Fruit fly (Drosophila melanogaster): ENCODE data around the gene Apc2.

The Apc2 gene

dm6 chr3R:24188619-24189018 is 24.9 kb downstream of the Apc2 start, which contains the start of gene CG5515 (continued):
- peak; percentile 43 for TF ChIP-seq Six4 (GFP tag; optimal IDR thresholded peaks at IDR 0.05)
- TF ChIP-seq CG11456 (GFP tag; IDR thresholded peaks at IDR 0.05), result peak; percentile 70
- peak; percentile 86 for TF ChIP-seq PHDP (tag; optimal IDR thresholded peaks at IDR 0.05)
- peak; percentile 51 for TF ChIP-seq tio (GFP tag; optimal IDR thresholded peaks at IDR 0.05)
- no peak for TF ChIP-seq eve (GFP tag; optimal IDR thresholded peaks at IDR 0.05)
- peak; percentile 3 for TF ChIP-seq kni (GFP tag; optimal IDR thresholded peaks at IDR 0.05)
- TF ChIP-seq Scr (GFP tag; IDR thresholded peaks at IDR 0.05; ENCODE audit: partially characterized antibody), result peak; percentile 61
- TF ChIP-seq jing (GFP tag; optimal IDR thresholded peaks at IDR 0.05), result peak; percentile 52
- TF ChIP-seq CG10366 (GFP tag; IDR thresholded peaks at IDR 0.05), result peak; percentile 88
- TF ChIP-seq tgo (GFP tag; IDR thresholded peaks at IDR 0.05), result peak; percentile 83
- peak; percentile 9 for TF ChIP-seq CG7987 (GFP tag; optimal IDR thresholded peaks at IDR 0.05)
- no peak for TF ChIP-seq insv (GFP tag; optimal IDR thresholded peaks at IDR 0.05)
- TF ChIP-seq ERR (GFP tag; optimal IDR thresholded peaks at IDR 0.05), result no peak
- peak; percentile 91 for TF ChIP-seq CG3847 (GFP tag; IDR thresholded peaks at IDR 0.05)
- TF ChIP-seq dmrt99B (tag; optimal IDR thresholded peaks at IDR 0.05), result no peak
- 0 out of 2 replicates have a peak, but pooled peaks have one; percentile 7 for TF ChIP-seq CG10321 (GFP tag; IDR thresholded peaks at IDR 0.05)
- peak; percentile 71; the same call in 1 of the 2 replicates for TF ChIP-seq Nf-YA (GFP tag; IDR thresholded peaks at IDR 0.05)
- peak; percentile 75 to 77 for TF ChIP-seq Pdp1 (GFP tag; optimal IDR thresholded peaks at IDR 0.05)
- TF ChIP-seq sna (GFP tag; IDR thresholded peaks at IDR 0.05; ENCODE audit: partially characterized antibody), result peak; percentile 91
- TF ChIP-seq Hr3 (GFP tag; optimal IDR thresholded peaks at IDR 0.05), result peak; percentile 80
- peak; percentile 51 for TF ChIP-seq emc (GFP tag; optimal IDR thresholded peaks at IDR 0.05)
- TF ChIP-seq Drgx (GFP tag; IDR thresholded peaks at IDR 0.05), result peak; percentile 75
- peak; percentile 71 for TF ChIP-seq Max (GFP tag; optimal IDR thresholded peaks at IDR 0.05)
- TF ChIP-seq tup (GFP tag; optimal IDR thresholded peaks at IDR 0.05), result peak; percentile 31
- no peak for TF ChIP-seq yki (optimal IDR thresholded peaks at IDR 0.05)
- peak; percentile 45; the same call in 1 of the 3 replicates for TF ChIP-seq sr (GFP tag; IDR thresholded peaks at IDR 0.05)
- no peak for TF ChIP-seq nau (GFP tag; optimal IDR thresholded peaks at IDR 0.05)
- peak; percentile 88 for TF ChIP-seq Ptx1 (GFP tag; IDR thresholded peaks at IDR 0.05)
- TF ChIP-seq Hey (tag; optimal IDR thresholded peaks at IDR 0.05), result no peak
- peak; percentile 76 for TF ChIP-seq CHES-1-like (GFP tag; optimal IDR thresholded peaks at IDR 0.05)
- no peak for TF ChIP-seq org-1 (GFP tag; optimal IDR thresholded peaks at IDR 0.05)
- TF ChIP-seq rib (GFP tag; IDR thresholded peaks at IDR 0.05), result no peak
- TF ChIP-seq CG8281 (tag; optimal IDR thresholded peaks at IDR 0.05), result no peak
- TF ChIP-seq nmo (GFP tag; optimal IDR thresholded peaks at IDR 0.05), result peak; percentile 87
- TF ChIP-seq ara (GFP tag; IDR thresholded peaks at IDR 0.05), result peak; percentile 80
- peak; percentile 66 for TF ChIP-seq ind (GFP tag; optimal IDR thresholded peaks at IDR 0.05)
- no peak for TF ChIP-seq CG18599 (GFP tag; optimal IDR thresholded peaks at IDR 0.05)
- peak; percentile 54 for TF ChIP-seq CG10543 (GFP tag; optimal IDR thresholded peaks at IDR 0.05)
- no peak for TF ChIP-seq crol (GFP tag; IDR thresholded peaks at IDR 0.05)
- peak; percentile 93 for TF ChIP-seq ken (GFP tag; IDR thresholded peaks at IDR 0.05)
- TF ChIP-seq mld (GFP tag; IDR thresholded peaks at IDR 0.05; ENCODE audit: partially characterized antibody), result peak; percentile 56; the same call in 1 of the 3 replicates
- TF ChIP-seq prd (optimal IDR thresholded peaks at IDR 0.05), result no peak
- TF ChIP-seq prd (GFP tag; IDR thresholded peaks at IDR 0.05), result peak; percentile 84
- peak; percentile 73 for TF ChIP-seq CG8089 (GFP tag; optimal IDR thresholded peaks at IDR 0.05)
- TF ChIP-seq Fer3 (tag; optimal IDR thresholded peaks at IDR 0.05), result peak; percentile 48
- no peak for TF ChIP-seq CG8290 (GFP tag; optimal IDR thresholded peaks at IDR 0.05)
- no peak for TF ChIP-seq CG8290 (tag; optimal IDR thresholded peaks at IDR 0.05)
- peak; percentile 87 for TF ChIP-seq lmd (GFP tag; IDR thresholded peaks at IDR 0.05)
- TF ChIP-seq CG3163 (GFP tag; optimal IDR thresholded peaks at IDR 0.05), result peak; percentile 76
- peak; percentile 74 for TF ChIP-seq chm (GFP tag; IDR thresholded peaks at IDR 0.05)
- no peak for TF ChIP-seq CG10274 (GFP tag; optimal IDR thresholded peaks at IDR 0.05)
- peak; percentile 58 for TF ChIP-seq Nf-YC (tag; optimal IDR thresholded peaks at IDR 0.05)

All from whole organism, embryonic.